Worm (Caenorhabditis elegans): ENCODE data around the gene clec-205.

Gene clec-205

DNA sequence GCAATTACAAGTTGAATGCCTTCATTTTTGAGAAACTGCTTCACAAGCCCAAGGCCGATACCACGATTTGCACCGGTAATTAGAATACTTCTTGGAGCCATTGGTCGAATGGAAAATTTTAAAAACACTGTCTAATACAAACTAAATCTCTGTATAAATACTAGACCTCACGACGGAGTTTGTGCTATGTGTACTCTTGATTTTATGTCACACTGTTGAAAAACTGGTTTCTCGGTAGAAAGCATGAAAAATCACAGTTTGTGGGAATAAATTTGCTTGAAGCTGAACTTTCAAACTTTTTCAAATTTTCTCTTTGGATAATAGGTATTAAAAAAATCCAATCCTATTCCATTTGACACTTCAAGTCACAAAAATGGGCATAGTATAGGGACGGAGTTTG, 5.1 kb upstream of the clec-205 start, which contains the start of gene ZK697.14:
ZK697.14 (minus strand) TSS at position 101 of the 400 bp plus-strand sequence.
- TF ChIP-seq him-1 (tag; optimal IDR thresholded peaks at IDR 0.05) (no peak), dao-5 (tag; optimal IDR thresholded peaks at IDR 0.05) (no peak), W03F9.2 (tag; optimal IDR thresholded peaks at IDR 0.05) (no peak)

ce11 chrV:1756099-1756498, 4.6 kb upstream of the clec-205 start:
- TF ChIP-seq W03F9.2 (tag; optimal IDR thresholded peaks at IDR 0.05): no peak
- no peak for TF ChIP-seq dao-5 (tag; optimal IDR thresholded peaks at IDR 0.05)
- TF ChIP-seq him-1 (tag; optimal IDR thresholded peaks at IDR 0.05): no peak

- TF ChIP-seq him-1 (tag; optimal IDR thresholded peaks at IDR 0.05): no peak
- TF ChIP-seq W03F9.2 (tag; optimal IDR thresholded peaks at IDR 0.05): no peak
- TF ChIP-seq dao-5 (tag; optimal IDR thresholded peaks at IDR 0.05): no peak
Measured at ce11 chrV:1756856-1757255, 3.8 kb upstream of the clec-205 start, which contains the start of gene clec-204. clec-204 (plus strand) TSS chrV:1757156.

ce11 chrV:1767427-1767826, 6.7 kb downstream of the clec-205 start:
- TF ChIP-seq dao-5 (tag; optimal IDR thresholded peaks at IDR 0.05) (no peak), W03F9.2 (tag; optimal IDR thresholded peaks at IDR 0.05) (no peak), him-1 (tag; optimal IDR thresholded peaks at IDR 0.05) (no peak)

DNA sequence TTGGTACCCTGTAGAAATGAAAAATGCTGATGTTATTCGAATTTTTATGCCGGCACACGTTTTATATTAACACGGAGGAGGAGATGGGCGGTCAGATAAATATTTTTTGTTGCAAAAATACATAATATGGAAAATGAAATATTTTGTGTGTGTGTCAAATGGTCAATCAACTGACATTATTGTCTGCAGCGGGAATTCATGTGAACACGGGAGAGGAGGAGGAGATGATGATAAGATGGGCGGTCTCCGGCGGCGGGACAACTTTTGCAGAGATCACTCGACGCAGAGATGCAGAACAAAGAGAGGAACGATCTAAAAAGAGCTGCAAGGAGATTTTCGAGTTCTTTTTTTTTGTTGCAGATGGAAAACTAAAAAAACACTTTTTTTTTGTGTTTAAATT, 11.0 kb downstream of the clec-205 start, which contains the start of gene dhs-13:
dhs-13 (minus strand) TSS at position 8 of the 400 bp plus-strand sequence.
- no peak for TF ChIP-seq W03F9.2 (tag; optimal IDR thresholded peaks at IDR 0.05)
- no peak for TF ChIP-seq dao-5 (tag; optimal IDR thresholded peaks at IDR 0.05)
- TF ChIP-seq him-1 (tag; optimal IDR thresholded peaks at IDR 0.05): no peak

ce11 chrV:1773120-1773519, 12.4 kb downstream of the clec-205 start:
- TF ChIP-seq W03F9.2 (tag; optimal IDR thresholded peaks at IDR 0.05) (no peak), dao-5 (tag; optimal IDR thresholded peaks at IDR 0.05) (no peak), him-1 (tag; optimal IDR thresholded peaks at IDR 0.05) (no peak)

- TF ChIP-seq W03F9.2 (tag; optimal IDR thresholded peaks at IDR 0.05) (no peak), him-1 (tag; optimal IDR thresholded peaks at IDR 0.05) (no peak), dao-5 (tag; optimal IDR thresholded peaks at IDR 0.05) (no peak)
Measured at ce11 chrV:1774874-1775589, 14.3 kb downstream of the clec-205 start, which contains the start of gene F36H9.7. F36H9.7 (minus strand) TSS chrV:1774924.

- no peak for TF ChIP-seq dao-5 (tag; optimal IDR thresholded peaks at IDR 0.05)
- TF ChIP-seq him-1 (tag; optimal IDR thresholded peaks at IDR 0.05): no peak
- TF ChIP-seq W03F9.2 (tag; optimal IDR thresholded peaks at IDR 0.05): no peak
Measured at ce11 chrV:1779136-1779535, 18.4 kb downstream of the clec-205 start, which contains the start of gene F36H9.4. F36H9.4 (minus strand) TSS chrV:1779236.

ce11 chrV:1779994-1780393, 19.3 kb downstream of the clec-205 start:
- TF ChIP-seq him-1 (tag; optimal IDR thresholded peaks at IDR 0.05): no peak
- no peak for TF ChIP-seq dao-5 (tag; optimal IDR thresholded peaks at IDR 0.05)
- TF ChIP-seq W03F9.2 (tag; optimal IDR thresholded peaks at IDR 0.05): no peak

- TF ChIP-seq dao-5 (tag; optimal IDR thresholded peaks at IDR 0.05) (no peak), him-1 (tag; optimal IDR thresholded peaks at IDR 0.05) (no peak), W03F9.2 (tag; optimal IDR thresholded peaks at IDR 0.05) (no peak)
Measured at ce11 chrV:1781922-1782321, 21.2 kb downstream of the clec-205 start, which contains the start of gene F36H9.5. F36H9.5 (minus strand) TSS chrV:1782022.

ce11 chrV:1788157-1788556, 27.5 kb downstream of the clec-205 start, which contains the start of gene F36H9.2:
F36H9.2 (plus strand) TSS chrV:1788457.
- TF ChIP-seq W03F9.2 (tag; optimal IDR thresholded peaks at IDR 0.05) (no peak), dao-5 (tag; optimal IDR thresholded peaks at IDR 0.05) (no peak), him-1 (tag; optimal IDR thresholded peaks at IDR 0.05) (no peak)

- TF ChIP-seq him-1 (tag; optimal IDR thresholded peaks at IDR 0.05) (no peak), W03F9.2 (tag; optimal IDR thresholded peaks at IDR 0.05) (no peak), dao-5 (tag; optimal IDR thresholded peaks at IDR 0.05) (no peak)
Measured at ce11 chrV:1789495-1789894, 28.8 kb downstream of the clec-205 start.

DNA sequence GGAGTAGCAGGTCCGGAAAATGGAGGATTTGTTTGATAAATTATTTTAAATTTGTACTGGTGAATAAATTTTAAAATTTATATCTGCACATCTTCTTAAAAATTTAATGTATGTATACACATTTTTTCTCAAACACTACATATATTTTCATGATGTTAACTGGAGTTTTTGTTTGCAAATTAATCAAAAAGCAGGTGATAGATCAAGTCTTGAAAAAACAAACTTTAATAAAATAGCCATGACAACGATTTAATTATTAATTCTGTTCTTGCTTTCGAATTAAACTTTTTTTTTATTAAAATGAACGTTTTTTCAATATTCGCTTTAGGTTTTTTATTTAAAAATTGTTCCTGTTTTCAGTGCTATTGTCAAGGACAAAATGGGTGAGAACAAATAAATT, 33.5 kb downstream of the clec-205 start, which contains the start of gene F36H9.1:
F36H9.1 (plus strand) TSS at position 301 of the 400 bp plus-strand sequence.
- no peak for TF ChIP-seq W03F9.2 (tag; optimal IDR thresholded peaks at IDR 0.05)

- TF ChIP-seq dao-5 (tag; optimal IDR thresholded peaks at IDR 0.05): no peak
- no peak for TF ChIP-seq W03F9.2 (tag; optimal IDR thresholded peaks at IDR 0.05)
- no peak for TF ChIP-seq him-1 (tag; optimal IDR thresholded peaks at IDR 0.05)
Measured at ce11 chrV:1797900-1798299, 37.2 kb downstream of the clec-205 start, which contains the start of gene F36H9.10. F36H9.10 (plus strand) TSS chrV:1798200.

All from whole organism, L4/young adult.